Worm (Caenorhabditis elegans) whole organism, L4/young adult: ENCODE measurements around the gene osm-7.

Experiments
- W03F9.2 ChIP-seq: fragments of 150-350 bp; optimal IDR thresholded peaks from 2 replicates; lab custom pipeline; 2014; ENCODE audit warnings: missing biosample characterization, missing genetic modification characterization
- dao-5 ChIP-seq: sonication (generic microtip); optimal IDR thresholded peaks from 2 replicates; lab custom pipeline; 2016; ENCODE audit warnings: missing genotype, missing genetic modification characterization, moderate library complexity, missing compliant biosample characterization

DNA sequence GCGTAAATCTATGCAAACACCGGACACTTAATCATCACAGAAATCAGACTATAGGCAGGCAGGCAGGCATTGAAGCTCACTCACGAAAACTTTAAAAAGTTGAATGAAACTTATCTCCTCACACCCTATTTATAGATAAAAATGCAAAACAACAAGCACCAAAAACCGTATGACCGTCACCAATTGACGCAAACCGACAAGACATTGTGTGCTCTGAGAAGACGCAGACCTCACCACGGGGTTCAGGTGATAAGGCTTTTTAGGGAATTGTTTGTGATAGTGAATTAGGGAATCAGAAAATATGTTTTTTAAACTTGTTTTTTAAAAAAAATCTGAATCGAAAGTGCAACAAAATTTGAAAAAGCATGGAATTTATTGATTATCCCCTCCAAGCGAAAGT lies 50.7 kb downstream of the osm-7 start, which contains the start of gene T12D8.5:
- TF ChIP-seq W03F9.2 (tag; lab: Kevin White, UChicago) = no peak
- no peak for TF ChIP-seq dao-5 (tag; lab: Kevin White, UChicago)
